Fruit fly (Drosophila melanogaster) whole organism: ENCODE data around the gene CG31805.

Source experiments
- CG8478 ChIP-seq: fragments of >200 bp; optimal IDR thresholded peaks from 2 replicates; lab custom pipeline; 2018; ENCODE audit warnings: inconsistent platforms
- Dll ChIP-seq: fragments of >200 bp; optimal IDR thresholded peaks from 2 replicates; lab custom pipeline; 2017
- pan ChIP-seq: fragments of >200 bp; optimal IDR thresholded peaks from 2 replicates; lab custom pipeline; 2017
- psq ChIP-seq: fragments of >200 bp; optimal IDR thresholded peaks from 2 replicates; lab custom pipeline; 2017
- usp ChIP-seq: fragments of >200 bp; optimal IDR thresholded peaks from 2 replicates; lab custom pipeline; 2017; ENCODE audit warnings: missing biosample characterization, missing genetic modification characterization, mixed read lengths

- TF ChIP-seq Dll (no peak), psq (lab: Kevin White, UChicago) (no peak), CG8478 (lab: Kevin White, UChicago) (no peak), pan (lab: Kevin White, UChicago) (no peak), usp (GFP tag; lab: Kevin White, UChicago) (no peak)
Measured at dm6 chr2L:16910177-16910576, 9.9 kb upstream of the CG31805 start, which contains the start of gene ApepP.
